Fruit fly (Drosophila melanogaster) whole organism, embryonic: ENCODE results near the gene CG16978.
A peak's percentile ranks its signal among the peaks of the same experiment; 100 is the strongest.

Source experiments
- Bteb2 ChIP-seq: fragments of 200-800 bp; sonication (Bioruptor generic); optimal IDR thresholded peaks from 2 replicates; lab custom pipeline; 2016; ENCODE audit warnings: missing biosample characterization, missing genetic modification characterization
- CG10366 ChIP-seq: fragments of 200-800 bp; sonication (Bioruptor generic); IDR thresholded peaks from 2 replicates; pipeline ENCODE4 v1.3.6; 2022; ENCODE audit warnings: missing biosample characterization, missing genetic modification characterization
- CG10462 ChIP-seq: fragments of 200-800 bp; sonication (Bioruptor generic); optimal IDR thresholded peaks from 2 replicates; lab custom pipeline; 2016; ENCODE audit warnings: missing biosample characterization, missing genetic modification characterization
- CG10979 ChIP-seq: fragments of 200-800 bp; sonication (Bioruptor generic); optimal IDR thresholded peaks from 2 replicates; lab custom pipeline; 2018; ENCODE audit warnings: missing biosample characterization, mild to moderate bottlenecking, missing genetic modification characterization, moderate library complexity
- CG11560 ChIP-seq: fragments of 200-800 bp; sonication (Bioruptor generic); IDR thresholded peaks from 3 replicates; pipeline ENCODE4 v1.3.6; 2022; ENCODE audit warnings: missing biosample characterization, missing genetic modification characterization
- CG12299 ChIP-seq: fragments of 200-800 bp; sonication (Bioruptor generic); optimal IDR thresholded peaks from 2 replicates; lab custom pipeline; 2018; ENCODE audit warnings: missing biosample characterization, mild to moderate bottlenecking, missing genetic modification characterization
- CG15514 ChIP-seq: fragments of 200-800 bp; sonication (Bioruptor generic); optimal IDR thresholded peaks from 3 replicates; lab custom pipeline; 2017; ENCODE audit warnings: missing biosample characterization, missing genetic modification characterization, mild to moderate bottlenecking, moderate library complexity, missing genetic modification reagents
- CG16813 ChIP-seq: fragments of 200-800 bp; sonication (Bioruptor generic); IDR thresholded peaks from 3 replicates; pipeline ENCODE4 v1.3.6; 2022; ENCODE audit warnings: missing biosample characterization, missing genetic modification characterization; ENCODE audit not compliant: partially characterized antibody
- CG17802 ChIP-seq: fragments of 200-800 bp; sonication (Bioruptor generic); optimal IDR thresholded peaks from 2 replicates; lab custom pipeline; 2018; ENCODE audit warnings: missing biosample characterization, mild to moderate bottlenecking, missing genetic modification characterization, moderate library complexity
- CG3163 ChIP-seq: fragments of 200-800 bp; sonication (Bioruptor generic); optimal IDR thresholded peaks from 3 replicates; lab custom pipeline; 2016; ENCODE audit warnings: missing biosample characterization, missing genetic modification characterization
- CG3995 ChIP-seq: fragments of 200-800 bp; sonication (Bioruptor generic); optimal IDR thresholded peaks from 3 replicates; lab custom pipeline; 2016; ENCODE audit warnings: missing biosample characterization, missing genetic modification characterization
- CG6272 ChIP-seq: fragments of 200-800 bp; sonication (Bioruptor generic); IDR thresholded peaks from 2 replicates; pipeline ENCODE4 v1.3.6; 2022; ENCODE audit warnings: missing biosample characterization, missing genetic modification characterization
- CG6813 ChIP-seq: fragments of 200-800 bp; sonication (Bioruptor generic); optimal IDR thresholded peaks from 2 replicates; lab custom pipeline; 2017; ENCODE audit warnings: missing biosample characterization, missing genetic modification characterization, mild to moderate bottlenecking, moderate library complexity, missing genetic modification reagents
- CG7271 ChIP-seq: fragments of 200-800 bp; sonication (Bioruptor generic); optimal IDR thresholded peaks from 2 replicates; lab custom pipeline; 2018; ENCODE audit warnings: missing biosample characterization, mild to moderate bottlenecking, missing genetic modification characterization, moderate library complexity
- CG8290 ChIP-seq, 3 experiments: fragments of 200-800 bp; sonication (Bioruptor generic); optimal IDR thresholded peaks; 2 replicates each; lab custom pipeline; 2016 to 2019; ENCODE audit warnings: missing biosample characterization in 3 of 3, missing genetic modification characterization in 3 of 3, mild to moderate bottlenecking in 2 of 3, moderate library complexity in 1 of 3
- CkIIα-i1 ChIP-seq: fragments of 200-800 bp; sonication (Bioruptor generic); IDR thresholded peaks from 2 replicates; pipeline ENCODE4 v1.3.6; 2022; ENCODE audit warnings: missing biosample characterization, missing genetic modification characterization
- Dfd ChIP-seq, 2 experiments: fragments of >200 bp; optimal IDR thresholded peaks; 2 replicates each; lab custom pipeline; 2017; ENCODE audit warnings: missing biosample characterization in 2 of 2, missing genetic modification characterization in 2 of 2
- E2f1 ChIP-seq: fragments of 200-800 bp; sonication (Bioruptor generic); IDR thresholded peaks from 2 replicates; pipeline ENCODE4 v1.3.6; 2022; ENCODE audit warnings: missing biosample characterization, missing genetic modification characterization
- Hmx ChIP-seq: fragments of 200-800 bp; sonication (Bioruptor generic); optimal IDR thresholded peaks from 2 replicates; lab custom pipeline; 2016; ENCODE audit warnings: missing biosample characterization, missing genetic modification characterization
- Ptx1 ChIP-seq: fragments of 200-800 bp; sonication (Bioruptor generic); IDR thresholded peaks from 2 replicates; pipeline ENCODE4 v1.3.6; 2022; ENCODE audit warnings: missing biosample characterization, missing genetic modification characterization
- bcd ChIP-seq: fragments of 200-800 bp; sonication (Bioruptor generic); optimal IDR thresholded peaks from 2 replicates; lab custom pipeline; 2017; ENCODE audit warnings: missing biosample characterization, mild to moderate bottlenecking, missing genetic modification characterization
- danr ChIP-seq: fragments of 200-800 bp; sonication (Bioruptor generic); IDR thresholded peaks from 2 replicates; pipeline ENCODE4 v1.3.6; 2022; ENCODE audit warnings: missing biosample characterization, missing genetic modification characterization
- gem ChIP-seq: fragments of 200-800 bp; sonication (Bioruptor generic); optimal IDR thresholded peaks from 2 replicates; lab custom pipeline; 2019; ENCODE audit warnings: missing biosample characterization, mild to moderate bottlenecking, missing genetic modification characterization, moderate library complexity
- grn ChIP-seq: fragments of 200-800 bp; sonication (Bioruptor generic); optimal IDR thresholded peaks from 3 replicates; lab custom pipeline; 2017; ENCODE audit warnings: missing biosample characterization, missing genetic modification characterization
- inv ChIP-seq: fragments of 200-800 bp; sonication (Bioruptor generic); IDR thresholded peaks from 2 replicates; pipeline ENCODE4 v1.3.6; 2022; ENCODE audit warnings: missing biosample characterization, missing genetic modification characterization; ENCODE audit not compliant: partially characterized antibody
- jing ChIP-seq: fragments of 200-800 bp; sonication (Bioruptor generic); optimal IDR thresholded peaks from 2 replicates; lab custom pipeline; 2018; ENCODE audit warnings: missing biosample characterization, mild to moderate bottlenecking, missing genetic modification characterization
- luna ChIP-seq: fragments of 200-800 bp; sonication (Bioruptor generic); optimal IDR thresholded peaks from 2 replicates; lab custom pipeline; 2016; ENCODE audit warnings: missing biosample characterization, missing genetic modification characterization
- nerfin-1 ChIP-seq: fragments of 200-800 bp; sonication (Bioruptor generic); optimal IDR thresholded peaks from 3 replicates; lab custom pipeline; 2019; ENCODE audit warnings: missing biosample characterization, mild to moderate bottlenecking, missing genetic modification characterization, moderate library complexity
- nerfin-2 ChIP-seq: fragments of 200-800 bp; sonication (Bioruptor generic); IDR thresholded peaks from 2 replicates; pipeline ENCODE4 v1.3.6; 2022; ENCODE audit warnings: missing biosample characterization, missing genetic modification characterization; ENCODE audit not compliant: partially characterized antibody
- pnt ChIP-seq: fragments of 200-800 bp; sonication (Bioruptor generic); optimal IDR thresholded peaks from 3 replicates; lab custom pipeline; 2016; ENCODE audit warnings: missing biosample characterization, missing genetic modification characterization
- sug ChIP-seq: fragments of 200-800 bp; optimal IDR thresholded peaks from 2 replicates; lab custom pipeline; 2019; ENCODE audit warnings: missing biosample characterization, mild to moderate bottlenecking, missing genetic modification characterization, moderate library complexity
- tx ChIP-seq: fragments of 200-800 bp; sonication (Bioruptor generic); optimal IDR thresholded peaks from 2 replicates; lab custom pipeline; 2016; ENCODE audit warnings: missing biosample characterization, missing genetic modification characterization
- unc-4 ChIP-seq: fragments of 200-800 bp; sonication (Bioruptor generic); IDR thresholded peaks from 2 replicates; pipeline ENCODE4 v1.3.6; 2022; ENCODE audit warnings: missing biosample characterization, missing genetic modification characterization; ENCODE audit not compliant: partially characterized antibody
- vnd ChIP-seq: fragments of 200-800 bp; sonication (Bioruptor generic); IDR thresholded peaks from 3 replicates; pipeline ENCODE4 v1.3.6; 2022; ENCODE audit warnings: missing biosample characterization, missing genetic modification characterization; ENCODE audit not compliant: partially characterized antibody
- zen2 ChIP-seq: fragments of 200-800 bp; sonication (Bioruptor generic); IDR thresholded peaks from 3 replicates; pipeline ENCODE4 v1.3.6; 2022; ENCODE audit warnings: missing biosample characterization, missing genetic modification characterization; ENCODE audit not compliant: partially characterized antibody

The CG16978 gene

DNA sequence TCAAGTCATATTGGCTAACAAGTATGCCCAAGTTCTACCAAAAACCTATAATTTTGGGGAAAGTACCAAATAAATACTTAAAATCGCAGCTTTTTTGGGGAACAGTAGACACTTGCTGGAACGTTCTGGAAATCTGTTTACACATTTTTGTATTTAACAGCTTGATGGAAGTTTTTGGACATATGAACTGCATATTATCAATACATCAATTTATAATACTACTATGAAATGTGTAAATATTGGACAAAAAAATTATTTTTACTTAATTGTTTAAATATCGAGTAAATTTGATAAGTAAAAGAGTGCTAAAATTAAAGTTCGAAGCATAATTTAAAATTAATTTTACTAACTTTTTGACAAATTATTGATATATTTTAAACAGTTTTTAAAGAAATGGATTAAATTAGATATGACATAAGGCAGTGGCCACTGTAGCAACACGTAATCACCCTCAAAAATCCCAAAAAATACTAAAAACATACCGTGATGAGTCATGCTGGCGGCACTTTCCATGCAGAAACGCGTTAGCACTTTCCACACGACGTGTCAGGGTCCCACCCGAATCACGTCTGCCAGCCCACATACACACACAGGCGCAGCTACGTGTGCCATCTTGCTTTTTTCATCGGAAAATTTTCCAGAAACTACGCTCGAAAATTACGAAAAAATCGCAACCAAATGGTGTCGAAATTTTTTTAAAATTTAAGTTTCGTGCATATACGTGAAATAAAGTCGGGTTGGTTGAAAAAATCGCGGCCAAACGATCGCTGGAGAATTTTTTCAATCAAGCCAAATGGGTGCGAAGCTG is 21.8 kb upstream of the CG16978 start, which contains the start of gene Sirt1 (continued):
- peak; percentile 26 for TF ChIP-seq tx (GFP tag; lab: Kevin White, UChicago)
- TF ChIP-seq CG7271 (tag; lab: Kevin White, UChicago), result no peak
- peak; percentile 79 for TF ChIP-seq E2f1 (GFP tag; lab: Robert Waterston, UW)
- peak; percentile 61 for TF ChIP-seq CG10366
- TF ChIP-seq zen2 (GFP tag; lab: Robert Waterston, UW), result no peak
- peak; percentile 65; the same call in 2 of the 3 replicates for TF ChIP-seq CG11560
- peak; percentile 83 for TF ChIP-seq CG8290 (GFP tag; optimal IDR thresholded peaks at IDR 0.05; lab: Kevin White, UChicago)
- peak; percentile 2 to 7 for TF ChIP-seq CG8290 (tag; optimal IDR thresholded peaks at IDR 0.05; lab: Kevin White, UChicago)
- TF ChIP-seq CG16813, result 0 out of 3 replicates have a peak, but pooled peaks have one; percentile 20
- peak; percentile 59 for TF ChIP-seq pnt (GFP tag; lab: Kevin White, UChicago)
- TF ChIP-seq Hmx (GFP tag; lab: Kevin White, UChicago), result no peak
- no peak for TF ChIP-seq nerfin-2 (GFP tag; lab: Robert Waterston, UW)
- no peak for TF ChIP-seq CkIIα-i1
- TF ChIP-seq inv (GFP tag; lab: Robert Waterston, UW), result no peak
- peak; percentile 89 for TF ChIP-seq sug (tag; lab: Kevin White, UChicago)
- peak; percentile 61 for TF ChIP-seq CG12299
- TF ChIP-seq Ptx1, result peak; percentile 89

DNA sequence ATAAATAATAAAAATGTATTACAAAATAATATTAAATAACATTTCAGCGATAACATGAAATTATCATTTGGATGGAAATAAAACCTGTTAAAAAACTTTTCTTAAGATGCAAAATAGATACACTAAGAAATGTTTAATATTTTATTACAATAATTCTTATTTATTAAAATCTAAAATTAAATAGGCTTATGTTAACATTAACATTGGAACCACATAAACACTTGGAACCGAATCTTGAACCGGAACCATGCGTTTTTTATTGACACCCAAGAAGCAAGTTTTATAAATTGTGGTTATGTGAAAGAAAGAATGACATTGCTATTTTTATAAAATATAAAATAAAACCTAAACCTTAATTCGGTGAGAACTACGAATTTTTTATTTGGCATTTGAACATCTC is 16.8 kb upstream of the CG16978 start, which contains the start of gene kmg:
TSS of gene kmg (plus strand) at position 301 of the 400 bp plus-strand sequence.
- peak; percentile 46 for TF ChIP-seq CG15514 (GFP tag; lab: Kevin White, UChicago)
- TF ChIP-seq gem (tag; lab: Kevin White, UChicago), result no peak

DNA sequence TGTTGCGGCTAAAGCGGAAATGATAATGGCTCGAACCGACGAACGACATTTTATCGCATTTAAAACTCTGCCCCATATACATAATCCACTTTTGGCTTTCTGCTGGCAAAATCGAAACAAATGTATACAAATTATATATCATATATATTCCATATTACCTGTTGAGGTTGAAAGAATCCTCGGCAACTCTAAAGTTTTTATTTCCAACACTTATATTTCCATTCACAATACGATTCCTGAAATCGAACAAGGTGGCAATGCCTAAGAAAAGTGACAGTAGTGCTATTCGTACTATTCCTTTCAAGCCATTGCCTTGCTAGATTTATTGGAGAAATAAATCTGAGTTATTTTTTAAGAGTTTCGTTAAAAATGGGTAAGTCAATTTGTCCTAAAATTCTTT is 15.1 kb upstream of the CG16978 start, which contains the start of gene Pk34A:
TSS of gene Pk34A (plus strand) at position 301 of the 400 bp plus-strand sequence.
- no peak for TF ChIP-seq nerfin-1 (tag; lab: Kevin White, UChicago)
- TF ChIP-seq vnd (GFP tag; lab: Robert Waterston, UW), result no peak
- TF ChIP-seq CG6813, result no peak
- TF ChIP-seq danr, result no peak
- TF ChIP-seq unc-4, result no peak
- TF ChIP-seq CG17802 (tag; lab: Kevin White, UChicago), result no peak
- no peak for TF ChIP-seq grn (GFP tag; lab: Kevin White, UChicago)
- TF ChIP-seq CG3995 (GFP tag; lab: Kevin White, UChicago), result no peak
- no peak for TF ChIP-seq Bteb2 (GFP tag; lab: Kevin White, UChicago)
- no peak for TF ChIP-seq CG10462
- no peak for TF ChIP-seq luna
- TF ChIP-seq CG6272 (GFP tag; lab: Robert Waterston, UW), result no peak
- TF ChIP-seq Dfd (GFP tag; optimal IDR thresholded peaks at IDR 0.05; lab: Kevin White, UChicago), result no peak
- TF ChIP-seq CG3163, result no peak
- TF ChIP-seq CG10979, result no peak
- TF ChIP-seq bcd (GFP tag; lab: Kevin White, UChicago), result no peak
- TF ChIP-seq jing (GFP tag; lab: Kevin White, UChicago), result no peak
